Worm (Caenorhabditis elegans) whole organism, L2 larva: ENCODE results near the gene snpc-1.3.

Source experiments
- C34F6.9 ChIP-seq: fragments of 150-350 bp; optimal IDR thresholded peaks from 2 replicates; lab custom pipeline; 2014; ENCODE audit warnings: missing biosample characterization, missing genetic modification characterization
- F13H6.1 ChIP-seq: sonication (generic microtip); optimal IDR thresholded peaks from 2 replicates; lab custom pipeline; 2016; ENCODE audit warnings: missing genetic modification characterization, missing compliant biosample characterization
- R02D3.7 ChIP-seq: fragments of 150-350 bp; optimal IDR thresholded peaks from 2 replicates; lab custom pipeline; 2014; ENCODE audit warnings: missing biosample characterization, missing genetic modification characterization
- Y55F3AM.14 ChIP-seq: fragments of 200-800 bp; sonication (Bioruptor generic); optimal IDR thresholded peaks from 2 replicates; lab custom pipeline; 2018; ENCODE audit warnings: mild to moderate bottlenecking, missing genetic modification characterization, missing compliant biosample characterization
- alr-1 ChIP-seq: fragments of 150-350 bp; optimal IDR thresholded peaks from 2 replicates; lab custom pipeline; 2014; ENCODE audit warnings: missing biosample characterization, missing genetic modification characterization
- aly-2 ChIP-seq: fragments of 150-350 bp; optimal IDR thresholded peaks from 2 replicates; lab custom pipeline; 2014; ENCODE audit warnings: missing biosample characterization, missing genetic modification characterization
- ama-1 ChIP-seq: fragments of 150-350 bp; optimal IDR thresholded peaks from 2 replicates; lab custom pipeline; 2018; ENCODE audit warnings: inconsistent platforms
- blmp-1 ChIP-seq: sonication (generic microtip); optimal IDR thresholded peaks from 2 replicates; lab custom pipeline; 2017; ENCODE audit warnings: missing genetic modification characterization, mild to moderate bottlenecking, missing compliant biosample characterization, antibody characterized with exemption, moderate library complexity; ENCODE audit not compliant: insufficient read depth
- ceh-16 ChIP-seq: fragments of 150-350 bp; optimal IDR thresholded peaks from 2 replicates; lab custom pipeline; 2014; ENCODE audit warnings: missing biosample characterization, missing genetic modification characterization
- ceh-82 ChIP-seq: fragments of 150-350 bp; optimal IDR thresholded peaks from 2 replicates; lab custom pipeline; 2014; ENCODE audit warnings: missing biosample characterization, missing genetic modification characterization
- crh-2 ChIP-seq: sonication (generic microtip); optimal IDR thresholded peaks from 2 replicates; lab custom pipeline; 2017; ENCODE audit warnings: missing biosample characterization, missing genetic modification characterization
- egl-27 ChIP-seq: sonication (generic microtip); optimal IDR thresholded peaks from 3 replicates; lab custom pipeline; 2017; ENCODE audit warnings: missing biosample characterization, missing genetic modification reagents, missing genetic modification characterization
- elt-1 ChIP-seq: fragments of 150-350 bp; optimal IDR thresholded peaks from 2 replicates; lab custom pipeline; 2014; ENCODE audit warnings: missing biosample characterization, missing genetic modification characterization
- elt-3 ChIP-seq: sonication (generic microtip); optimal IDR thresholded peaks from 2 replicates; lab custom pipeline; 2017; ENCODE audit warnings: missing biosample characterization, missing genetic modification characterization
- fos-1 ChIP-seq: fragments of 150-350 bp; optimal IDR thresholded peaks from 2 replicates; lab custom pipeline; 2014; ENCODE audit warnings: missing biosample characterization, missing genetic modification characterization
- gmeb-1 ChIP-seq: fragments of 150-350 bp; optimal IDR thresholded peaks from 2 replicates; lab custom pipeline; 2014; ENCODE audit warnings: missing biosample characterization, missing genetic modification characterization
- lin-11 ChIP-seq: fragments of 150-350 bp; sonication (generic microtip); optimal IDR thresholded peaks from 2 replicates; lab custom pipeline; 2014; ENCODE audit warnings: missing biosample characterization, missing genetic modification characterization, inconsistent platforms, mixed read lengths
- lin-39 ChIP-seq: fragments of 150-350 bp; optimal IDR thresholded peaks from 2 replicates; lab custom pipeline; 2014; ENCODE audit warnings: missing biosample characterization, missing genetic modification reagents, missing genetic modification characterization
- lsy-2 ChIP-seq, 2 experiments: fragments of 150-350 bp in 1 of 2; sonication (generic microtip) in 1 of 2; optimal IDR thresholded peaks; 2 replicates each; lab custom pipeline; 2014 to 2017; ENCODE audit warnings: missing biosample characterization in 2 of 2, missing genetic modification characterization in 2 of 2
- mbf-1 ChIP-seq: sonication (generic microtip); optimal IDR thresholded peaks from 2 replicates; lab custom pipeline; 2017; ENCODE audit warnings: missing biosample characterization, missing genetic modification characterization
- mdl-1 ChIP-seq, 2 experiments: fragments of 150-350 bp in 1 of 2; sonication (generic microtip) in 1 of 2; optimal IDR thresholded peaks; 2 replicates each; lab custom pipeline; 2017; ENCODE audit warnings: missing biosample characterization in 2 of 2, missing genetic modification characterization in 2 of 2
- nhr-10 ChIP-seq: sonication (generic microtip); optimal IDR thresholded peaks from 2 replicates; lab custom pipeline; 2017; ENCODE audit warnings: missing biosample characterization, missing genetic modification characterization
- nhr-11 ChIP-seq: fragments of 150-350 bp; optimal IDR thresholded peaks from 2 replicates; lab custom pipeline; 2014; ENCODE audit warnings: missing biosample characterization, missing genetic modification characterization
- nhr-12 ChIP-seq: fragments of 150-350 bp; optimal IDR thresholded peaks from 2 replicates; lab custom pipeline; 2014; ENCODE audit warnings: missing biosample characterization, missing genetic modification characterization
- nhr-129 ChIP-seq: fragments of 150-350 bp; optimal IDR thresholded peaks from 2 replicates; lab custom pipeline; 2014; ENCODE audit warnings: missing biosample characterization, missing genetic modification characterization
- nhr-21 ChIP-seq: fragments of 150-350 bp; optimal IDR thresholded peaks from 2 replicates; lab custom pipeline; 2014; ENCODE audit warnings: missing biosample characterization, missing genetic modification characterization
- nhr-23 ChIP-seq: fragments of 150-350 bp; optimal IDR thresholded peaks from 2 replicates; lab custom pipeline; 2014; ENCODE audit warnings: missing biosample characterization, missing genetic modification reagents, missing genetic modification characterization
- nhr-237 ChIP-seq: fragments of 150-350 bp; optimal IDR thresholded peaks from 2 replicates; lab custom pipeline; 2014; ENCODE audit warnings: missing biosample characterization, missing genetic modification characterization
- nhr-25 ChIP-seq: fragments of 150-350 bp; sonication (generic microtip); optimal IDR thresholded peaks from 3 replicates; lab custom pipeline; 2014; ENCODE audit warnings: missing biosample characterization, missing genetic modification characterization
- nhr-6 ChIP-seq: fragments of 150-350 bp; optimal IDR thresholded peaks from 2 replicates; lab custom pipeline; 2014; ENCODE audit warnings: missing biosample characterization, missing genetic modification characterization
- nhr-77 ChIP-seq: fragments of 150-350 bp; optimal IDR thresholded peaks from 2 replicates; lab custom pipeline; 2014; ENCODE audit warnings: missing biosample characterization, missing genetic modification characterization
- peb-1 ChIP-seq: fragments of 150-350 bp; optimal IDR thresholded peaks from 2 replicates; lab custom pipeline; 2014; ENCODE audit warnings: missing biosample characterization, missing genetic modification characterization
- sma-3 ChIP-seq: sonication (generic microtip); optimal IDR thresholded peaks from 2 replicates; lab custom pipeline; 2016; ENCODE audit warnings: missing genetic modification reagents, missing genetic modification characterization, missing compliant biosample characterization
- sma-9 ChIP-seq, 2 experiments: fragments of 150-350 bp in 1 of 2; sonication (generic microtip) in 1 of 2; optimal IDR thresholded peaks; 2 replicates each; lab custom pipeline; 2014 to 2016; ENCODE audit warnings: missing genetic modification characterization in 2 of 2, mild to moderate bottlenecking in 1 of 2, missing biosample characterization in 1 of 2, missing compliant biosample characterization in 1 of 2, missing genetic modification reagents in 1 of 2, moderate library complexity in 1 of 2
- snpc-4 ChIP-seq: fragments of 150-350 bp; optimal IDR thresholded peaks from 2 replicates; lab custom pipeline; 2014; ENCODE audit warnings: missing biosample characterization, missing genetic modification characterization
- unc-39 ChIP-seq: fragments of 150-350 bp; optimal IDR thresholded peaks from 2 replicates; lab custom pipeline; 2014; ENCODE audit warnings: missing biosample characterization, missing genetic modification characterization
- unc-55 ChIP-seq: fragments of 150-350 bp; sonication (generic microtip); optimal IDR thresholded peaks from 3 replicates; lab custom pipeline; 2014; ENCODE audit warnings: missing biosample characterization, missing genetic modification reagents, missing genetic modification characterization
- unc-62 ChIP-seq: fragments of 150-350 bp; optimal IDR thresholded peaks from 2 replicates; lab custom pipeline; 2014; ENCODE audit warnings: missing biosample characterization, missing genetic modification reagents, missing genetic modification characterization
- ztf-1 ChIP-seq: fragments of 200-800 bp; sonication (Bioruptor generic); conservative IDR thresholded peaks from 2 replicates; pipeline ENCODE4 v1.3.6; 2022; ENCODE audit warnings: missing genetic modification characterization, missing compliant biosample characterization
- ztf-11 ChIP-seq: sonication (generic microtip); optimal IDR thresholded peaks from 2 replicates; lab custom pipeline; 2017; ENCODE audit warnings: missing biosample characterization, missing genetic modification characterization
- ztf-4 ChIP-seq: fragments of 150-350 bp; optimal IDR thresholded peaks from 2 replicates; lab custom pipeline; 2014; ENCODE audit warnings: missing biosample characterization, missing genetic modification characterization

snpc-1.3 gene

ce11 chrV:5426337-5426736, 12.6 kb downstream of the snpc-1.3 start:
- TF ChIP-seq nhr-25 (tag; lab: Kevin White, UChicago) (peak; percentile 28), nhr-23 (tag; lab: Kevin White, UChicago) (peak; percentile 65), nhr-11 (no peak), ceh-16 (tag; lab: Kevin White, UChicago) (peak; percentile 72), elt-1 (peak; percentile 86), sma-9 (GFP tag; optimal IDR thresholded peaks at IDR 0.05; lab: Kevin White, UChicago) (peak; percentile 67), sma-9 (tag; optimal IDR thresholded peaks at IDR 0.05; lab: Kevin White, UChicago) (no peak)

DNA sequence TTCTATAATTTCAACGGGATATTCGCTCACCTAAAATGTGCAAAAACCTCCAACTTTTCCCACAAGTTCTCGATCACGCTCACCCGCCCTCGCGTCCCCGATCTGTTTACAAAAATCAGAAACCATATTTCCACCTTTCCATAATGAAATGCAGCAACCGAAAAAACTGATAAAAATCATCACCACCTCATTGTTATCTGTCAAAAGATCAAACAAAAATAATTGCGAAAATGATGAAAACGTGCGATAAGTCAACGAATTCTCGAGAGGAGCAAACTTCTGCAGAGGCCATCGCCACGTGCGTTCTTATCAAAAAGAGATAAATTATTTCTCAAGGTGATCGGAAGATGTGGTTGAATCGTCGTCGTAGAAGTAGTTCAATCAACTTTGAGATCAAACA, 14.0 kb downstream of the snpc-1.3 start:
- TF ChIP-seq ztf-4 (tag; lab: Kevin White, UChicago) (no peak), sma-3 (GFP tag; lab: Kevin White, UChicago) (peak; percentile 79), ztf-1 (GFP tag; lab: Robert Waterston, UW) (no peak), nhr-10 (tag; lab: Kevin White, UChicago) (no peak), crh-2 (tag; lab: Kevin White, UChicago) (peak; percentile 84), lin-11 (no peak), ceh-16 (tag; lab: Kevin White, UChicago) (peak; percentile 92), fos-1 (tag; lab: Kevin White, UChicago) (peak; percentile 97), nhr-25 (tag; lab: Kevin White, UChicago) (peak; percentile 84), Y55F3AM.14 (no peak), nhr-21 (tag; lab: Kevin White, UChicago) (peak; percentile 73), nhr-23 (tag; lab: Kevin White, UChicago) (peak; percentile 90), nhr-77 (tag; lab: Kevin White, UChicago) (no peak), nhr-6 (tag; lab: Kevin White, UChicago) (peak; percentile 74), blmp-1 (peak; percentile 68), egl-27 (peak; percentile 43), unc-55 (no peak), unc-62 (GFP tag; lab: Kevin White, UChicago) (no peak), ztf-11 (tag; lab: Kevin White, UChicago) (no peak), nhr-237 (no peak), F13H6.1 (no peak), elt-1 (peak; percentile 97), nhr-129 (peak; percentile 34), nhr-11 (no peak), lsy-2 (tag; optimal IDR thresholded peaks at IDR 0.05; lab: Kevin White, UChicago) (no peak), alr-1 (tag; lab: Kevin White, UChicago) (no peak), ceh-82 (tag; lab: Kevin White, UChicago) (no peak), sma-9 (GFP tag; optimal IDR thresholded peaks at IDR 0.05; lab: Kevin White, UChicago) (peak; percentile 97), sma-9 (tag; optimal IDR thresholded peaks at IDR 0.05; lab: Kevin White, UChicago) (no peak), nhr-12 (no peak), elt-3 (tag; lab: Kevin White, UChicago) (no peak), mdl-1 (tag; optimal IDR thresholded peaks at IDR 0.05; lab: Kevin White, UChicago) (peak; percentile 85 to 93), R02D3.7 (tag; lab: Kevin White, UChicago) (no peak), gmeb-1 (tag; lab: Kevin White, UChicago) (peak; percentile 46), ama-1 (lab: Kevin White, UChicago) (no peak), peb-1 (tag; lab: Kevin White, UChicago) (no peak), snpc-4 (tag; lab: Kevin White, UChicago) (no peak), mbf-1 (no peak), C34F6.9 (peak; percentile 0), unc-39 (tag; lab: Kevin White, UChicago) (no peak)

DNA sequence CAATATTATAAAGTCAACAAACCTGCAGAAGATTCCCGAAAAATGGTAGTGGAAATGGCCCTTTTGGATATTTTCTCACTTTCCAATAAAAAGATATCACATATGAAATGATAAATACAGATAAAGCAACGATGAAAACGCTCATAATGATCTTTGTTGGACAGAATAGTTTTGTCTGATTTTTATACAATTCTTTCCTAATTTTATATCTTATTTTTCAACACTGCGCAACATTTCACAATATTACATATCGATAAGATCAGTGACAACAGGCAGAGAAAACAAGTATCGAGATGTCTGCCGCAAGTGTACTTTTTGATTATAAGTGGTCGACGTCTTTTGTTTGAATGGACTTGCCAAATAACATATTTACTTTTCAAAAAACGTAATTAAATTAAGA, 15.8 kb downstream of the snpc-1.3 start, which contains the start of gene cyp-14A5:
Gene cyp-14A5, minus strand, starts transcription at position 163 of the 400 bp plus-strand sequence.
- peak; percentile 26 for TF ChIP-seq nhr-129
- no peak for TF ChIP-seq sma-3 (GFP tag; lab: Kevin White, UChicago)
- TF ChIP-seq, all 48 proteins: peak for 1

DNA sequence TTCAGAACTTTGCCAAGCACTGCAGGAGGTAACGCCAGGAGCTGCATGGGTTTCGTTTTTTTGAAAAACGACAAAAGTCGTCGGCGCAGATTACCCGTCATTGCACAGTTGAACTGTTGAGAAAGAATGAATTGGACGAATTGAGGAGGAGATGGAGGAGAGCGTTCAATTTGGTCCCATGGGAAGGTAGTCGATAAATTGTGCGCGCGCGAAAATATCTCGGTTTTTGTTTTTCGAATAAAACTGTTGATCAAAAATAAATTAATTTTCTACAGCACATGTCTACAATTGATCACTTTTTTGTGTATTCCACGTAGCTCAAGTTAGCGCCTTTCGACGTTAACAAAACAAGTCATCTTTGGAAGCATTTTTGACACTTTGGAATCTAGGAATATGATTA, 19.1 kb downstream of the snpc-1.3 start, which contains the start of gene F08F3.6:
Gene F08F3.6, minus strand, starts transcription at position 153 of the 400 bp plus-strand sequence.
- no peak for TF ChIP-seq lin-39
- TF ChIP-seq nhr-129: no peak
- TF ChIP-seq aly-2 (tag; lab: Kevin White, UChicago): no peak
